ENCODE assay signal across 1 fruit fly cellular context in the genomic region with DNA sequence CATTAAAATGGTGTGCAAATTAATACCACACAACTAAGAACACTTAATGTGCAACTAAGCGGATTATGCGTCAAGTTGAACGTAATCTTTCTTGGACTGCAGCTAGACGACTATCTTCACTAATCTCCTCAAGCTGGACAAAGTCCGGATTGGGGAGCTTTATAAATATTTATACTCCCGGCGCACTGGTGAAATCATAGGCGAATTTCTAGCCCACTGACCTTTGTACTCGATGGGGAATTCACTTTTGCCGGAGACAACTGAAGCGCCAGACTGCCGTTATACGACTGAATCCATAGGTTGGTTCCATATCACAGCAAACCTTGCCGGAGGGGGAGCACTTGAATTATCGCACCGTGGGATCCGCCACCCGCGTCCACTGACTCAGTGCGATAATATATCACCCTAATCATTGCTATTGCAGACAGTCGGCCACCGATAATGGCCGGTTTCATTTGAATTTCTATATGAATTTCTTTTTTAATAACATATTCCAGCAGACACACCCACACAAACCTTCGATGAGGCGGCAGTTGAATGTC.
TF ChIP-seq lines count a peak whose summit lies in the region.

No protein-coding gene starts in this region.

TF ChIP-seq in whole organism, embryonic, 481 proteins besides CTCF, POLR2A, EP300 and RAD21 (continued from another document):
- no peak for TF ChIP-seq CG6765 (GFP tag; optimal IDR thresholded peaks at IDR 0.05; lab: Kevin White, UChicago)
- TF ChIP-seq kah (GFP tag; optimal IDR thresholded peaks at IDR 0.05; lab: Kevin White, UChicago) = no peak
- no peak for TF ChIP-seq CG15479 (GFP tag; optimal IDR thresholded peaks at IDR 0.05; lab: Kevin White, UChicago)
- peak; percentile 71 for TF ChIP-seq grn (GFP tag; optimal IDR thresholded peaks at IDR 0.05; lab: Kevin White, UChicago)
